Worm (Caenorhabditis elegans) whole organism, young adult: ENCODE results near the gene cdl-1.

Experiments used
- B0019.2 ChIP-seq: fragments of 200-800 bp; sonication (Bioruptor generic); conservative IDR thresholded peaks from 2 replicates; pipeline ENCODE4 v1.3.6; 2022; ENCODE audit warnings: missing genetic modification reagents, missing genetic modification characterization, missing compliant biosample characterization
- C06A6.2 ChIP-seq: fragments of 200-800 bp; sonication (Bioruptor generic); conservative IDR thresholded peaks from 2 replicates; pipeline ENCODE4 v1.3.6; 2022; ENCODE audit warnings: missing genetic modification characterization, missing compliant biosample characterization
- F10E7.11 ChIP-seq: sonication (generic microtip); optimal IDR thresholded peaks from 2 replicates; lab custom pipeline; 2017; ENCODE audit warnings: mild to moderate bottlenecking, missing genetic modification characterization, moderate library complexity, missing compliant biosample characterization
- F22D6.2 ChIP-seq: sonication (generic microtip); optimal IDR thresholded peaks from 2 replicates; lab custom pipeline; 2016; ENCODE audit warnings: mild to moderate bottlenecking, missing genetic modification characterization, missing compliant biosample characterization
- F55B11.4 ChIP-seq: sonication (generic microtip); optimal IDR thresholded peaks from 2 replicates; lab custom pipeline; 2016; ENCODE audit warnings: missing compliant biosample characterization, missing genetic modification characterization, borderline replicate concordance; ENCODE audit not compliant: insufficient read depth
- K12H6.12 ChIP-seq: fragments of 200-800 bp; sonication (Bioruptor generic); optimal IDR thresholded peaks from 2 replicates; lab custom pipeline; 2018; ENCODE audit warnings: mild to moderate bottlenecking, missing genetic modification characterization, missing compliant biosample characterization
- T07F8.4 ChIP-seq: sonication (generic microtip); optimal IDR thresholded peaks from 2 replicates; lab custom pipeline; 2016; ENCODE audit warnings: mild to moderate bottlenecking, missing genetic modification characterization, moderate library complexity, missing compliant biosample characterization
- T26A5.8 ChIP-seq: sonication (generic microtip); optimal IDR thresholded peaks from 2 replicates; lab custom pipeline; 2016; ENCODE audit warnings: missing genetic modification characterization, missing compliant biosample characterization
- Y56A3A.18 ChIP-seq: fragments of 200-800 bp; sonication (Bioruptor generic); IDR thresholded peaks from 2 replicates; pipeline ENCODE4 v1.3.6; 2022; ENCODE audit warnings: missing genetic modification reagents, missing genetic modification characterization, missing compliant biosample characterization
- Y95B8A.8 ChIP-seq: fragments of 200-800 bp; sonication (Bioruptor generic); IDR thresholded peaks from 2 replicates; pipeline ENCODE4 v1.3.6; 2022; ENCODE audit warnings: missing genetic modification reagents, missing genetic modification characterization, missing compliant biosample characterization
- ama-1 ChIP-seq, 3 experiments: fragments of 150-350 bp in 1 of 3; sonication (generic microtip) in 2 of 3; optimal IDR thresholded peaks; 2 replicates each; lab custom pipeline; 2014 to 2018; ENCODE audit warnings: missing biosample characterization in 2 of 3, missing genetic modification characterization in 2 of 3, missing genetic modification reagents in 2 of 3
- aptf-2 ChIP-seq: fragments of 200-800 bp; sonication (Bioruptor generic); conservative IDR thresholded peaks from 2 replicates; pipeline ENCODE4 v1.3.6; 2022; ENCODE audit warnings: missing genetic modification reagents, missing genetic modification characterization, missing compliant biosample characterization
- bed-1 ChIP-seq: fragments of 200-800 bp; sonication (Bioruptor generic); IDR thresholded peaks from 2 replicates; pipeline ENCODE4 v1.3.6; 2022; ENCODE audit warnings: missing genetic modification reagents, missing genetic modification characterization, missing compliant biosample characterization
- ccch-3 ChIP-seq: fragments of 200-800 bp; sonication (Bioruptor generic); optimal IDR thresholded peaks from 2 replicates; lab custom pipeline; 2018; ENCODE audit warnings: mild to moderate bottlenecking, missing genetic modification characterization, missing compliant biosample characterization
- cebp-2 ChIP-seq: fragments of 200-800 bp; sonication (Bioruptor generic); IDR thresholded peaks from 2 replicates; pipeline ENCODE4 v1.3.6; 2022; ENCODE audit warnings: missing genetic modification characterization, missing compliant biosample characterization
- ceh-58 ChIP-seq: fragments of 200-800 bp; sonication (Bioruptor generic); IDR thresholded peaks from 2 replicates; pipeline ENCODE4 v1.3.6; 2022; ENCODE audit warnings: missing genetic modification characterization, missing compliant biosample characterization
- die-1 ChIP-seq: sonication (generic microtip); optimal IDR thresholded peaks from 2 replicates; lab custom pipeline; 2016; ENCODE audit warnings: missing genotype, mild to moderate bottlenecking, missing genetic modification characterization, missing compliant biosample characterization
- efl-1 ChIP-seq: fragments of 150-350 bp; optimal IDR thresholded peaks from 2 replicates; lab custom pipeline; 2014; ENCODE audit warnings: missing biosample characterization, missing genetic modification reagents, missing genetic modification characterization
- ekl-4 ChIP-seq: fragments of 200-800 bp; sonication (Bioruptor generic); IDR thresholded peaks from 2 replicates; pipeline ENCODE4 v1.3.6; 2022; ENCODE audit warnings: missing genetic modification reagents, missing genetic modification characterization, missing compliant biosample characterization
- hlh-26 ChIP-seq: fragments of 200-800 bp; sonication (Bioruptor generic); conservative IDR thresholded peaks from 2 replicates; pipeline ENCODE4 v1.3.6; 2022; ENCODE audit warnings: missing genetic modification reagents, missing genetic modification characterization, missing compliant biosample characterization
- hmg-20 ChIP-seq: fragments of 200-800 bp; sonication (Bioruptor generic); IDR thresholded peaks from 2 replicates; pipeline ENCODE4 v1.3.6; 2022; ENCODE audit warnings: missing genetic modification reagents, missing genetic modification characterization, missing compliant biosample characterization
- hrde-1 ChIP-seq: sonication (generic microtip); optimal IDR thresholded peaks from 2 replicates; lab custom pipeline; 2016; ENCODE audit warnings: missing genetic modification characterization, mild to moderate bottlenecking, missing compliant biosample characterization, moderate library complexity, missing genotype, missing genetic modification reagents, borderline replicate concordance
- hsf-1 ChIP-seq: fragments of 200-800 bp; sonication (Bioruptor generic); IDR thresholded peaks from 2 replicates; pipeline ENCODE4 v1.3.6; 2022; ENCODE audit warnings: missing genetic modification reagents, missing genetic modification characterization, missing compliant biosample characterization
- let-526 ChIP-seq: fragments of 200-800 bp; sonication (Bioruptor generic); IDR thresholded peaks from 2 replicates; pipeline ENCODE4 v1.3.6; 2022; ENCODE audit warnings: missing genetic modification reagents, missing genetic modification characterization, missing compliant biosample characterization
- let-607 ChIP-seq, 2 experiments: fragments of 200-800 bp in 1 of 2; sonication (Bioruptor generic) in 1 of 2; sonication (generic microtip) in 1 of 2; optimal IDR thresholded peaks; 2 replicates each; lab custom pipeline; 2016 to 2018; ENCODE audit warnings: mild to moderate bottlenecking in 2 of 2, missing compliant biosample characterization in 2 of 2, missing genetic modification characterization in 2 of 2, moderate library complexity in 2 of 2, missing genotype in 1 of 2
- lin-40 ChIP-seq: sonication (generic microtip); optimal IDR thresholded peaks from 2 replicates; lab custom pipeline; 2016; ENCODE audit warnings: missing genetic modification characterization, mild to moderate bottlenecking, missing compliant biosample characterization, missing genotype, missing genetic modification reagents
- lsl-1 ChIP-seq: fragments of 200-800 bp; sonication (Bioruptor generic); optimal IDR thresholded peaks from 2 replicates; lab custom pipeline; 2018; ENCODE audit warnings: mild to moderate bottlenecking, missing genetic modification characterization, moderate library complexity, missing compliant biosample characterization
- lsy-27 ChIP-seq: sonication (generic microtip); optimal IDR thresholded peaks from 2 replicates; lab custom pipeline; 2017; ENCODE audit warnings: missing genetic modification characterization, mild to moderate bottlenecking, missing compliant biosample characterization, antibody characterized with exemption, missing genotype, borderline replicate concordance; ENCODE audit not compliant: insufficient read depth
- madf-6 ChIP-seq: fragments of 200-800 bp; sonication (Bioruptor generic); IDR thresholded peaks from 2 replicates; pipeline ENCODE4 v1.3.6; 2022; ENCODE audit warnings: missing genetic modification reagents, missing genetic modification characterization, missing compliant biosample characterization
- madf-8 ChIP-seq: fragments of 200-800 bp; sonication (Bioruptor generic); conservative IDR thresholded peaks from 2 replicates; pipeline ENCODE4 v1.3.6; 2022; ENCODE audit warnings: missing genetic modification reagents, missing genetic modification characterization, missing compliant biosample characterization
- mes-4 ChIP-seq: sonication (generic microtip); optimal IDR thresholded peaks from 2 replicates; lab custom pipeline; 2016; ENCODE audit warnings: missing genotype, missing genetic modification characterization, missing compliant biosample characterization
- mxl-1 ChIP-seq: sonication (generic microtip); optimal IDR thresholded peaks from 2 replicates; lab custom pipeline; 2016; ENCODE audit warnings: missing genetic modification characterization, missing compliant biosample characterization
- nfya-1 ChIP-seq: sonication (generic microtip); optimal IDR thresholded peaks from 2 replicates; lab custom pipeline; 2017; ENCODE audit warnings: antibody characterized with exemption, missing compliant biosample characterization, missing genetic modification characterization, borderline replicate concordance; ENCODE audit not compliant: insufficient read depth
- nhr-27 ChIP-seq: fragments of 200-800 bp; sonication (Bioruptor generic); optimal IDR thresholded peaks from 2 replicates; lab custom pipeline; 2018; ENCODE audit warnings: mild to moderate bottlenecking, missing genetic modification characterization, moderate library complexity, missing compliant biosample characterization
- nhr-80 ChIP-seq: sonication (generic microtip); optimal IDR thresholded peaks from 2 replicates; lab custom pipeline; 2016; ENCODE audit warnings: missing genetic modification characterization, missing compliant biosample characterization
- pbrm-1 ChIP-seq: fragments of 200-800 bp; sonication (Bioruptor generic); IDR thresholded peaks from 2 replicates; pipeline ENCODE4 v1.3.6; 2022; ENCODE audit warnings: missing genetic modification reagents, missing genetic modification characterization, missing compliant biosample characterization
- pha-4 ChIP-seq: fragments of 150-350 bp; sonication (generic microtip); optimal IDR thresholded peaks from 2 replicates; lab custom pipeline; 2014; ENCODE audit warnings: missing biosample characterization, missing genetic modification reagents, missing genetic modification characterization
- rec-8 ChIP-seq, 2 experiments: sonication (generic microtip); optimal IDR thresholded peaks; 2 replicates each; lab custom pipeline; 2016; ENCODE audit warnings: mild to moderate bottlenecking in 2 of 2, missing genetic modification characterization in 2 of 2, missing genetic modification reagents in 2 of 2, missing genotype in 2 of 2, missing biosample characterization in 1 of 2, missing compliant biosample characterization in 1 of 2, moderate library complexity in 1 of 2
- sea-2 ChIP-seq: fragments of 200-800 bp; sonication (Bioruptor generic); IDR thresholded peaks from 2 replicates; pipeline ENCODE4 v1.3.6; 2022; ENCODE audit warnings: missing genetic modification characterization, missing compliant biosample characterization
- snpc-1.3 ChIP-seq: sonication (generic microtip); optimal IDR thresholded peaks from 2 replicates; lab custom pipeline; 2017; ENCODE audit warnings: missing genetic modification characterization, mild to moderate bottlenecking, missing compliant biosample characterization, antibody characterized with exemption, moderate library complexity, missing genotype, missing genetic modification reagents; ENCODE audit not compliant: insufficient read depth
- snpc-3.4 ChIP-seq: sonication (generic microtip); optimal IDR thresholded peaks from 2 replicates; lab custom pipeline; 2017; ENCODE audit warnings: missing genetic modification characterization, mild to moderate bottlenecking, missing compliant biosample characterization, antibody characterized with exemption, moderate library complexity, missing genotype, missing genetic modification reagents
- tbx-9 ChIP-seq: sonication (generic microtip); optimal IDR thresholded peaks from 2 replicates; lab custom pipeline; 2016; ENCODE audit warnings: borderline replicate concordance, missing genetic modification characterization, inconsistent platforms, missing compliant biosample characterization
- unc-130 ChIP-seq: sonication (generic microtip); optimal IDR thresholded peaks from 2 replicates; lab custom pipeline; 2016; ENCODE audit warnings: missing genetic modification reagents, missing genetic modification characterization, missing compliant biosample characterization
- xnd-1 ChIP-seq: sonication (generic microtip); optimal IDR thresholded peaks from 2 replicates; lab custom pipeline; 2016; ENCODE audit warnings: missing genotype, missing genetic modification reagents, missing genetic modification characterization, missing compliant biosample characterization
- ztf-26 ChIP-seq: sonication (generic microtip); optimal IDR thresholded peaks from 2 replicates; lab custom pipeline; 2017; ENCODE audit warnings: missing genetic modification characterization, missing compliant biosample characterization
- ztf-28 ChIP-seq: fragments of 200-800 bp; sonication (Bioruptor generic); IDR thresholded peaks from 2 replicates; pipeline ENCODE4 v1.3.6; 2022; ENCODE audit warnings: missing genetic modification reagents, missing genetic modification characterization, missing compliant biosample characterization
- ztf-3 ChIP-seq: fragments of 200-800 bp; sonication (Bioruptor generic); optimal IDR thresholded peaks from 2 replicates; lab custom pipeline; 2018; ENCODE audit warnings: mild to moderate bottlenecking, missing genetic modification characterization, missing compliant biosample characterization
- ztf-6 ChIP-seq: fragments of 200-800 bp; sonication (Bioruptor generic); IDR thresholded peaks from 2 replicates; pipeline ENCODE4 v1.3.6; 2022; ENCODE audit warnings: missing genetic modification reagents, missing genetic modification characterization, missing compliant biosample characterization

The cdl-1 gene

ce11 chrII:10798429-10798893 is 13.2 kb downstream of the cdl-1 start, which contains the start of gene npp-19 (continued):
- TF ChIP-seq let-526 (GFP tag; lab: Robert Waterston, UW) (no peak), tbx-9 (tag; lab: Kevin White, UChicago) (no peak), hlh-26 (GFP tag; lab: Robert Waterston, UW) (no peak), pbrm-1 (GFP tag; lab: Robert Waterston, UW) (no peak), ekl-4 (GFP tag; lab: Robert Waterston, UW) (no peak), T26A5.8 (tag; lab: Kevin White, UChicago) (no peak), T07F8.4 (no peak), nhr-80 (no peak), nhr-27 (tag; lab: Kevin White, UChicago) (no peak), madf-8 (GFP tag; lab: Robert Waterston, UW) (no peak), ztf-28 (GFP tag; lab: Robert Waterston, UW) (no peak), ztf-26 (tag; lab: Kevin White, UChicago) (no peak), ztf-6 (GFP tag; lab: Robert Waterston, UW) (no peak), aptf-2 (GFP tag; lab: Robert Waterston, UW) (no peak), hsf-1 (GFP tag; lab: Robert Waterston, UW) (no peak), lsy-27 (tag; lab: Kevin White, UChicago) (no peak), mes-4 (tag; lab: Kevin White, UChicago) (no peak), ccch-3 (no peak), die-1 (tag; lab: Kevin White, UChicago) (no peak), bed-1 (GFP tag; lab: Robert Waterston, UW) (no peak), sea-2 (no peak), efl-1 (GFP tag; lab: Kevin White, UChicago) (peak; percentile 90), K12H6.12 (no peak), unc-130 (GFP tag; lab: Kevin White, UChicago) (no peak), F22D6.2 (no peak), F10E7.11 (tag; lab: Kevin White, UChicago) (no peak), hmg-20 (GFP tag; lab: Robert Waterston, UW) (no peak), rec-8 (tag; optimal IDR thresholded peaks at IDR 0.05; lab: Kevin White, UChicago) (no peak), mxl-1 (tag; lab: Kevin White, UChicago) (no peak), Y56A3A.18 (GFP tag; lab: Robert Waterston, UW) (no peak), C06A6.2 (no peak), hrde-1 (no peak), ceh-58 (GFP tag; lab: Robert Waterston, UW) (no peak), Y95B8A.8 (GFP tag; lab: Robert Waterston, UW) (no peak), lin-40 (tag; lab: Kevin White, UChicago) (peak; percentile 52), nfya-1 (tag; lab: Kevin White, UChicago) (no peak), ama-1 (optimal IDR thresholded peaks at IDR 0.05; lab: Kevin White, UChicago) (no peak), ama-1 (GFP tag; optimal IDR thresholded peaks at IDR 0.05; lab: Kevin White, UChicago) (no peak), F55B11.4 (tag; lab: Kevin White, UChicago) (no peak), xnd-1 (tag; lab: Kevin White, UChicago) (no peak), snpc-3.4 (tag; lab: Kevin White, UChicago) (no peak), pha-4 (tag; lab: Kevin White, UChicago) (peak; percentile 1), lsl-1 (GFP tag; lab: Kevin White, UChicago) (peak; percentile 24), let-607 (tag; optimal IDR thresholded peaks at IDR 0.05; lab: Kevin White, UChicago) (no peak), ztf-3 (no peak), cebp-2 (no peak), madf-6 (GFP tag; lab: Robert Waterston, UW) (peak; percentile 52; the same call in 1 of the 2 replicates), B0019.2 (GFP tag; lab: Robert Waterston, UW) (no peak), snpc-1.3 (tag; lab: Kevin White, UChicago) (peak; percentile 42)
